Fruit fly (Drosophila melanogaster): Measurements from ENCODE around the gene Pisd.

Gene Pisd

dm6 chr3R:24099039-24100026, 48.8 kb downstream of the Pisd start:
- peak; percentile 38 for TF ChIP-seq Snoo (tag; optimal IDR thresholded peaks at IDR 0.05)
- peak; percentile 76 for TF ChIP-seq Pif1A (GFP tag; optimal IDR thresholded peaks at IDR 0.05)
- no peak for TF ChIP-seq D1 (tag; optimal IDR thresholded peaks at IDR 0.05)
- peak; percentile 55 for TF ChIP-seq CG17806 (tag; optimal IDR thresholded peaks at IDR 0.05)
- peak; percentile 62 for TF ChIP-seq CG15710 (tag; optimal IDR thresholded peaks at IDR 0.05)
- TF ChIP-seq CG4496 (GFP tag; IDR thresholded peaks at IDR 0.05), result peak; percentile 75
- peak; percentile 59 for TF ChIP-seq CG9948 (tag; optimal IDR thresholded peaks at IDR 0.05)
- TF ChIP-seq Pif1B (GFP tag; optimal IDR thresholded peaks at IDR 0.05), result peak; percentile 58
- no peak for TF ChIP-seq CG10348 (GFP tag; IDR thresholded peaks at IDR 0.05)
- TF ChIP-seq fd96Ca (GFP tag; IDR thresholded peaks at IDR 0.05), result peak; percentile 85
- TF ChIP-seq rn (GFP tag; IDR thresholded peaks at IDR 0.05), result 0 out of 2 replicates have a peak, but pooled peaks have one; percentile 41
- TF ChIP-seq gl (tag; optimal IDR thresholded peaks at IDR 0.05), result peak; percentile 28
- peak; percentile 76 for TF ChIP-seq CG12605 (GFP tag; IDR thresholded peaks at IDR 0.05)
- peak; percentile 47 for TF ChIP-seq EcR (GFP tag; optimal IDR thresholded peaks at IDR 0.05)
- TF ChIP-seq CG8159 (tag; optimal IDR thresholded peaks at IDR 0.05), result peak; percentile 58
- no peak for TF ChIP-seq CG13204 (GFP tag; optimal IDR thresholded peaks at IDR 0.05)
- peak; percentile 74 for TF ChIP-seq CG14655 (GFP tag; optimal IDR thresholded peaks at IDR 0.05)
- peak; percentile 70 for TF ChIP-seq CG8301 (tag; optimal IDR thresholded peaks at IDR 0.05)
- peak; percentile 81 for TF ChIP-seq Ets98B (GFP tag; IDR thresholded peaks at IDR 0.05)
- TF ChIP-seq CG34367 (tag; optimal IDR thresholded peaks at IDR 0.05), result peak; percentile 48
- peak; percentile 79; the same call in 1 of the 2 replicates for TF ChIP-seq CG32121 (GFP tag; IDR thresholded peaks at IDR 0.05)

dm6 chr3R:24100717-24101116, 50.1 kb downstream of the Pisd start:
- TF ChIP-seq Pif1A (GFP tag; optimal IDR thresholded peaks at IDR 0.05), result no peak
- no peak for TF ChIP-seq CG17806 (tag; optimal IDR thresholded peaks at IDR 0.05)
- TF ChIP-seq CG34367 (tag; optimal IDR thresholded peaks at IDR 0.05), result no peak
- TF ChIP-seq CG9948 (tag; optimal IDR thresholded peaks at IDR 0.05), result no peak
- no peak for TF ChIP-seq EcR (GFP tag; optimal IDR thresholded peaks at IDR 0.05)
- no peak for TF ChIP-seq rn (GFP tag; IDR thresholded peaks at IDR 0.05)
- TF ChIP-seq CG32121 (GFP tag; IDR thresholded peaks at IDR 0.05), result no peak
- TF ChIP-seq CG10348 (GFP tag; IDR thresholded peaks at IDR 0.05), result no peak
- no peak for TF ChIP-seq CG8159 (tag; optimal IDR thresholded peaks at IDR 0.05)
- no peak for TF ChIP-seq gl (tag; optimal IDR thresholded peaks at IDR 0.05)
- TF ChIP-seq Snoo (tag; optimal IDR thresholded peaks at IDR 0.05), result no peak
- TF ChIP-seq fd96Ca (GFP tag; IDR thresholded peaks at IDR 0.05), result no peak
- no peak for TF ChIP-seq CG12605 (GFP tag; IDR thresholded peaks at IDR 0.05)
- TF ChIP-seq CG13204 (GFP tag; optimal IDR thresholded peaks at IDR 0.05), result no peak
- no peak for TF ChIP-seq CG8301 (tag; optimal IDR thresholded peaks at IDR 0.05)

- TF ChIP-seq CG13204 (GFP tag; optimal IDR thresholded peaks at IDR 0.05) (no peak), CG8159 (tag; optimal IDR thresholded peaks at IDR 0.05) (no peak), CG10348 (GFP tag; IDR thresholded peaks at IDR 0.05) (no peak), CG4496 (GFP tag; IDR thresholded peaks at IDR 0.05) (no peak), EcR (GFP tag; optimal IDR thresholded peaks at IDR 0.05) (no peak), Pif1A (GFP tag; optimal IDR thresholded peaks at IDR 0.05) (no peak)
Measured at dm6 chr3R:24101437-24101836, 50.9 kb downstream of the Pisd start.

- TF ChIP-seq CG15710 (tag; optimal IDR thresholded peaks at IDR 0.05) (no peak), Pif1A (GFP tag; optimal IDR thresholded peaks at IDR 0.05) (no peak), CG32121 (GFP tag; IDR thresholded peaks at IDR 0.05) (no peak), CG17806 (tag; optimal IDR thresholded peaks at IDR 0.05) (no peak), CG4496 (GFP tag; IDR thresholded peaks at IDR 0.05) (no peak)
Measured at dm6 chr3R:24102387-24102786, 51.8 kb downstream of the Pisd start.
